Worm (Caenorhabditis elegans): Measurements from ENCODE around the gene srlf-26.
"Not testable (repeated sequence)": the region's sequence is repeated elsewhere in the genome, so short reads cannot be mapped to it uniquely, and the experiment has no call there.

ce11 chrIV:13662570-13662969, 16.2 kb upstream of the srlf-26 start, which contains the start of gene Y45F10C.2:
- not testable (repeated sequence) for TF ChIP-seq unc-86 (tag; optimal IDR thresholded peaks at IDR 0.05); pag-3 (tag; optimal IDR thresholded peaks at IDR 0.05; ENCODE audit: borderline replicate concordance); odd-2 (tag; optimal IDR thresholded peaks at IDR 0.05); elt-2 (tag; optimal IDR thresholded peaks at IDR 0.05)

Measured in whole organism, late embryonic.